Fruit fly (Drosophila melanogaster) whole organism: ENCODE measurements around the gene CG32512.

Experiments used
- CG8478 ChIP-seq: fragments of >200 bp; optimal IDR thresholded peaks from 2 replicates; lab custom pipeline; 2018; ENCODE audit warnings: inconsistent platforms
- Dll ChIP-seq: fragments of >200 bp; optimal IDR thresholded peaks from 2 replicates; lab custom pipeline; 2017
- EcR ChIP-seq, 2 experiments: fragments of >200 bp; optimal IDR thresholded peaks; 2 replicates each; lab custom pipeline; 2017; ENCODE audit warnings: missing biosample characterization in 2 of 2, missing genetic modification characterization in 2 of 2, missing genetic modification reagents in 2 of 2
- pan ChIP-seq: fragments of >200 bp; optimal IDR thresholded peaks from 2 replicates; lab custom pipeline; 2017
- psq ChIP-seq: fragments of >200 bp; optimal IDR thresholded peaks from 2 replicates; lab custom pipeline; 2017
- usp ChIP-seq: fragments of >200 bp; optimal IDR thresholded peaks from 2 replicates; lab custom pipeline; 2017; ENCODE audit warnings: missing biosample characterization, missing genetic modification characterization, mixed read lengths

The CG32512 gene

dm6 chrX:21025788-21026187 is 41.6 kb downstream of the CG32512 start, which contains the start of gene r-cup:
TSS of gene r-cup (minus strand) at chrX:21025888.
- TF ChIP-seq Dll (lab: Kevin White, UChicago) (no peak), psq (no peak), usp (GFP tag; lab: Kevin White, UChicago) (no peak), pan (lab: Kevin White, UChicago) (no peak), EcR (GFP tag; optimal IDR thresholded peaks at IDR 0.05; lab: Kevin White, UChicago) (no peak), CG8478 (lab: Kevin White, UChicago) (no peak)

dm6 chrX:21017568-21017967 is 49.8 kb downstream of the CG32512 start:
- TF ChIP-seq usp (GFP tag; lab: Kevin White, UChicago) (no peak), Dll (lab: Kevin White, UChicago) (no peak), EcR (GFP tag; optimal IDR thresholded peaks at IDR 0.05; lab: Kevin White, UChicago) (no peak), psq (no peak), CG8478 (lab: Kevin White, UChicago) (no peak), pan (lab: Kevin White, UChicago) (no peak)
